Fruit fly (Drosophila melanogaster) whole organism, embryonic: ENCODE results near the gene CG3097.
A peak's percentile ranks its signal among the peaks of the same experiment; 100 is the strongest.

Experiments used
- CG11504 ChIP-seq: fragments of 200-800 bp; sonication (Bioruptor generic); optimal IDR thresholded peaks from 3 replicates; lab custom pipeline; 2019; ENCODE audit warnings: missing biosample characterization, mild to moderate bottlenecking, missing genetic modification characterization, moderate library complexity
- CG12391 ChIP-seq: fragments of 200-800 bp; sonication (Bioruptor generic); optimal IDR thresholded peaks from 3 replicates; lab custom pipeline; 2018; ENCODE audit warnings: missing biosample characterization, mild to moderate bottlenecking, missing genetic modification characterization, moderate library complexity
- CG12769 ChIP-seq: fragments of 200-800 bp; sonication (Bioruptor generic); optimal IDR thresholded peaks from 2 replicates; lab custom pipeline; 2019; ENCODE audit warnings: missing biosample characterization, mild to moderate bottlenecking, missing genetic modification characterization, moderate library complexity
- CG13287 ChIP-seq: fragments of 200-800 bp; sonication (Bioruptor generic); IDR thresholded peaks from 2 replicates; pipeline ENCODE4 v1.3.6; 2022; ENCODE audit warnings: missing biosample characterization, missing genetic modification characterization; ENCODE audit not compliant: partially characterized antibody
- CG14014 ChIP-seq: fragments of 200-800 bp; sonication (Bioruptor generic); IDR thresholded peaks from 2 replicates; pipeline ENCODE4 v1.3.6; 2022; ENCODE audit warnings: missing biosample characterization, missing genetic modification characterization
- CG16813 ChIP-seq: fragments of 200-800 bp; sonication (Bioruptor generic); IDR thresholded peaks from 3 replicates; pipeline ENCODE4 v1.3.6; 2022; ENCODE audit warnings: missing biosample characterization, missing genetic modification characterization; ENCODE audit not compliant: partially characterized antibody
- CG18011 ChIP-seq: fragments of 200-800 bp; sonication (Bioruptor generic); optimal IDR thresholded peaks from 2 replicates; lab custom pipeline; 2017; ENCODE audit warnings: missing biosample characterization, missing genetic modification characterization, mild to moderate bottlenecking, moderate library complexity, missing genotype
- CG18262 ChIP-seq: fragments of 200-800 bp; optimal IDR thresholded peaks from 3 replicates; lab custom pipeline; 2019; ENCODE audit warnings: missing biosample characterization, mild to moderate bottlenecking, missing genetic modification characterization, moderate library complexity
- CG18476 ChIP-seq: fragments of 200-800 bp; sonication (Bioruptor generic); optimal IDR thresholded peaks from 2 replicates; lab custom pipeline; 2016; ENCODE audit warnings: missing biosample characterization, mild to moderate bottlenecking, missing genetic modification characterization
- CG2202 ChIP-seq: fragments of 200-800 bp; sonication (Bioruptor generic); optimal IDR thresholded peaks from 2 replicates; lab custom pipeline; 2018; ENCODE audit warnings: missing biosample characterization, mild to moderate bottlenecking, missing genetic modification characterization
- CG3407 ChIP-seq: fragments of 200-800 bp; sonication (Bioruptor generic); optimal IDR thresholded peaks from 2 replicates; lab custom pipeline; 2018; ENCODE audit warnings: missing biosample characterization, mild to moderate bottlenecking, missing genetic modification characterization
- CG3847 ChIP-seq: fragments of 200-800 bp; sonication (Bioruptor generic); IDR thresholded peaks from 2 replicates; pipeline ENCODE4 v1.3.6; 2022; ENCODE audit warnings: missing biosample characterization, missing genetic modification characterization
- CG4730 ChIP-seq: fragments of 200-800 bp; sonication (Bioruptor generic); IDR thresholded peaks from 2 replicates; pipeline ENCODE4 v1.3.6; 2022; ENCODE audit warnings: missing biosample characterization, missing genetic modification characterization
- CG6854 ChIP-seq: fragments of 200-800 bp; sonication (Bioruptor generic); optimal IDR thresholded peaks from 3 replicates; lab custom pipeline; 2017; ENCODE audit warnings: missing biosample characterization, mild to moderate bottlenecking, missing genetic modification characterization
- CG7963 ChIP-seq: fragments of 200-800 bp; sonication (Bioruptor generic); IDR thresholded peaks from 3 replicates; pipeline ENCODE4 v1.3.6; 2022; ENCODE audit warnings: missing biosample characterization, missing genetic modification characterization; ENCODE audit not compliant: partially characterized antibody
- CG7987 ChIP-seq: fragments of 200-800 bp; sonication (Bioruptor generic); optimal IDR thresholded peaks from 2 replicates; lab custom pipeline; 2018; ENCODE audit warnings: missing biosample characterization, mild to moderate bottlenecking, missing genetic modification characterization, moderate library complexity
- CG8924 ChIP-seq: fragments of 200-800 bp; optimal IDR thresholded peaks from 3 replicates; lab custom pipeline; 2019; ENCODE audit warnings: missing biosample characterization, mild to moderate bottlenecking, missing genetic modification characterization, moderate library complexity
- E2f2 ChIP-seq: fragments of 200-800 bp; sonication (Bioruptor generic); IDR thresholded peaks from 2 replicates; pipeline ENCODE4 v1.3.6; 2022; ENCODE audit warnings: missing biosample characterization, missing genetic modification characterization
- Hand ChIP-seq: fragments of 200-800 bp; sonication (Bioruptor generic); optimal IDR thresholded peaks from 2 replicates; lab custom pipeline; 2017; ENCODE audit warnings: mild to moderate bottlenecking, missing biosample characterization, missing genetic modification reagents, missing genetic modification characterization
- Hr3 ChIP-seq: fragments of 200-800 bp; sonication (Bioruptor generic); optimal IDR thresholded peaks from 3 replicates; lab custom pipeline; 2016; ENCODE audit warnings: missing biosample characterization, missing genetic modification characterization
- Mrtf ChIP-seq: fragments of 200-800 bp; sonication (Bioruptor generic); IDR thresholded peaks from 3 replicates; pipeline ENCODE4 v1.3.6; 2022; ENCODE audit warnings: missing biosample characterization, missing genetic modification characterization
- Neu2 ChIP-seq: fragments of 200-800 bp; sonication (Bioruptor generic); optimal IDR thresholded peaks from 3 replicates; lab custom pipeline; 2016; ENCODE audit warnings: missing biosample characterization, missing genetic modification characterization, borderline replicate concordance
- Nf-YA ChIP-seq: fragments of 200-800 bp; sonication (Bioruptor generic); IDR thresholded peaks from 2 replicates; pipeline ENCODE4 v1.3.6; 2022; ENCODE audit warnings: missing biosample characterization, missing genetic modification characterization
- Taf1 ChIP-seq: fragments of 200-800 bp; sonication (Bioruptor generic); IDR thresholded peaks from 2 replicates; pipeline ENCODE4 v1.3.6; 2022; ENCODE audit warnings: missing biosample characterization, missing genetic modification characterization
- al ChIP-seq: fragments of 200-800 bp; sonication (Bioruptor generic); IDR thresholded peaks from 2 replicates; pipeline ENCODE4 v1.3.6; 2022; ENCODE audit warnings: missing biosample characterization, missing genetic modification characterization
- caup ChIP-seq: fragments of 200-800 bp; sonication (Bioruptor generic); optimal IDR thresholded peaks from 3 replicates; lab custom pipeline; 2017; ENCODE audit warnings: missing biosample characterization, mild to moderate bottlenecking, missing genetic modification characterization, moderate library complexity; ENCODE audit not compliant: severe bottlenecking
- corto ChIP-seq: fragments of 200-800 bp; sonication (Bioruptor generic); optimal IDR thresholded peaks from 2 replicates; lab custom pipeline; 2016; ENCODE audit warnings: missing biosample characterization, mild to moderate bottlenecking, missing genetic modification characterization, moderate library complexity
- crol ChIP-seq: fragments of 200-800 bp; sonication (Bioruptor generic); IDR thresholded peaks from 2 replicates; pipeline ENCODE4 v1.3.6; 2022; ENCODE audit warnings: missing biosample characterization, missing genetic modification characterization
- dimm ChIP-seq: fragments of 200-800 bp; sonication (Bioruptor generic); IDR thresholded peaks from 2 replicates; pipeline ENCODE4 v1.3.6; 2022; ENCODE audit warnings: missing biosample characterization, missing genetic modification characterization
- disco-r ChIP-seq: fragments of 200-800 bp; sonication (Bioruptor generic); optimal IDR thresholded peaks from 2 replicates; lab custom pipeline; 2016; ENCODE audit warnings: missing biosample characterization, missing genetic modification characterization
- dmrt99B ChIP-seq: fragments of 200-800 bp; sonication (Bioruptor generic); optimal IDR thresholded peaks from 2 replicates; lab custom pipeline; 2018; ENCODE audit warnings: missing biosample characterization, mild to moderate bottlenecking, missing genetic modification characterization, moderate library complexity
- eve ChIP-seq, 2 experiments: fragments of >200 bp; optimal IDR thresholded peaks; 2 replicates each; lab custom pipeline; 2017; ENCODE audit warnings: missing biosample characterization in 2 of 2, missing genetic modification characterization in 2 of 2
- ftz-f1 ChIP-seq: fragments of 200-800 bp; sonication (Bioruptor generic); optimal IDR thresholded peaks from 2 replicates; lab custom pipeline; 2016; ENCODE audit warnings: missing biosample characterization, missing genetic modification characterization
- gce ChIP-seq: fragments of 200-800 bp; sonication (Bioruptor generic); IDR thresholded peaks from 3 replicates; pipeline ENCODE4 v1.3.6; 2022; ENCODE audit warnings: missing biosample characterization, missing genetic modification characterization
- gt ChIP-seq: fragments of 200-800 bp; sonication (Bioruptor generic); IDR thresholded peaks from 2 replicates; pipeline ENCODE4 v1.3.6; 2022; ENCODE audit warnings: missing biosample characterization, missing genetic modification characterization
- h ChIP-seq: fragments of >200 bp; optimal IDR thresholded peaks from 2 replicates; lab custom pipeline; 2017
- ind ChIP-seq: fragments of 200-800 bp; sonication (Bioruptor generic); optimal IDR thresholded peaks from 3 replicates; lab custom pipeline; 2016; ENCODE audit warnings: missing biosample characterization, missing genetic modification characterization
- jumu ChIP-seq: fragments of 200-800 bp; sonication (Bioruptor generic); optimal IDR thresholded peaks from 3 replicates; lab custom pipeline; 2016; ENCODE audit warnings: missing biosample characterization, missing genetic modification characterization
- kay ChIP-seq: fragments of 200-800 bp; sonication (Bioruptor generic); optimal IDR thresholded peaks from 2 replicates; lab custom pipeline; 2016; ENCODE audit warnings: missing biosample characterization, missing genetic modification characterization
- klu ChIP-seq: fragments of 200-800 bp; sonication (Bioruptor generic); IDR thresholded peaks from 2 replicates; pipeline ENCODE4 v1.3.6; 2022; ENCODE audit warnings: missing biosample characterization, missing genetic modification characterization
- otp ChIP-seq: fragments of 200-800 bp; sonication (Bioruptor generic); IDR thresholded peaks from 3 replicates; pipeline ENCODE4, ENCODE4 v1.3.6; 2022; ENCODE audit warnings: missing biosample characterization, missing genetic modification characterization
- sd ChIP-seq: fragments of 200-800 bp; sonication (Bioruptor generic); optimal IDR thresholded peaks from 3 replicates; lab custom pipeline; 2018; ENCODE audit warnings: missing biosample characterization, mild to moderate bottlenecking, missing genetic modification characterization, moderate library complexity
- sens-2 ChIP-seq: fragments of 200-800 bp; sonication (Bioruptor generic); IDR thresholded peaks from 2 replicates; pipeline ENCODE4 v1.3.6; 2022; ENCODE audit warnings: missing biosample characterization, missing genetic modification characterization
- so ChIP-seq: fragments of 200-800 bp; sonication (Bioruptor generic); IDR thresholded peaks from 3 replicates; pipeline ENCODE4 v1.3.6; 2022; ENCODE audit warnings: missing biosample characterization, missing genetic modification characterization
- sr ChIP-seq: fragments of 200-800 bp; sonication (Bioruptor generic); IDR thresholded peaks from 3 replicates; pipeline ENCODE4 v1.3.6; 2022; ENCODE audit warnings: missing biosample characterization, missing genetic modification characterization
- ssp ChIP-seq: fragments of 200-800 bp; sonication (Bioruptor generic); IDR thresholded peaks from 2 replicates; pipeline ENCODE4 v1.3.6; 2022; ENCODE audit warnings: missing biosample characterization, missing genetic modification characterization
- sug ChIP-seq: fragments of 200-800 bp; optimal IDR thresholded peaks from 2 replicates; lab custom pipeline; 2019; ENCODE audit warnings: missing biosample characterization, mild to moderate bottlenecking, missing genetic modification characterization, moderate library complexity
- wor ChIP-seq: fragments of 200-800 bp; sonication (Bioruptor generic); IDR thresholded peaks from 2 replicates; pipeline ENCODE4 v1.3.6; 2022; ENCODE audit warnings: missing biosample characterization, missing genetic modification characterization
- zen ChIP-seq: fragments of 200-800 bp; sonication (Bioruptor generic); optimal IDR thresholded peaks from 3 replicates; lab custom pipeline; 2018; ENCODE audit warnings: missing biosample characterization, mild to moderate bottlenecking, missing genetic modification characterization, moderate library complexity

CG3097 gene

DNA sequence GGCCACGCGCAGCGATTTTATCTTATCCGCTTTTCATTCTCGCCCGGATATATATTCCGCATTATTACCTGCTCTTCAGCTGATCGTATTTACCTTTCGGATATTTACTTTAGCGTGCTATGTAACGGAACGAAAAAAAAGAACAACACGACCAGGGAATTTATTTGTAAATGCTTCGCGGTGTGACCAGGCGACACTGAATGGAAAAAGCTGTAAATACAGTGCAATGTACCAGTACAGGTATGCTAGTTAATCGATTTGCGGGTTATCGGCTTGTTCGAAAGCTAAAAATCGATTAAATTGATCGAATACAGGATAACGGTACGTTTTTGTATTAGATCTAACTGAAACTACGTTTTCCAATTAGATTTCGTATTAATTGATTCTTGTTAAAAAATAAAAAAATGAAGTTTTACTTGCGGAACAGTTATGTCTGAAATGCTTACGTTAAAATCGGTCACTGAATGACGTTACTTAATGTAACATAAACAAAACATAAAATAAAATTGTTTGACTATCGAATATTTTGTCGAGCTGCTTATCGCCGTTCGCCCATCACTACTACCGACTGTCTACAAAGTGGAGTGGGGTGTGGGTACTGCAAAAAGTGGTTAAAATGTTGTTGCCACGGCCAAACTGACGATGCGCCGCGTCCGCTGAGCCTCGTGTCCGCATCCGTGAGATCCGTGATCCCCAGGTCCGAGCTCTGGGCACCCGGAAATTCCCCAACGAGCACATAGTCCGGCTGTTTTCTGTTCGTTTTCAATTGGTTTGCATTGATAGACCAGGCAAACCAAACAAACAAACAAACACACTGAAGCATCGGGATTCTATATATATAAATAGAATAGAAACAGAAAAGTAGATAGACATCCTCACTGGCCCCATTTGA, 6.3 kb downstream of the CG3097 start, which contains the start of the genes MAPk-Ak2 and CG42699 (continued):
- TF ChIP-seq gt: no peak
- peak; percentile 95 for TF ChIP-seq CG7987 (GFP tag; lab: Kevin White, UChicago)
- no peak for TF ChIP-seq corto
- TF ChIP-seq sug (tag; lab: Kevin White, UChicago): peak; percentile 76
- TF ChIP-seq klu (GFP tag; lab: Robert Waterston, UW): no peak
- TF ChIP-seq CG3847: peak; percentile 59; the same call in 1 of the 2 replicates
- peak; percentile 61 for TF ChIP-seq CG11504 (tag; lab: Kevin White, UChicago)
- TF ChIP-seq CG12391 (tag; lab: Kevin White, UChicago): peak; percentile 43
- TF ChIP-seq ssp (GFP tag; lab: Robert Waterston, UW): no peak; the same call in 1 of the 2 replicates
- TF ChIP-seq al (GFP tag; lab: Robert Waterston, UW): no peak
- TF ChIP-seq dmrt99B (tag; lab: Kevin White, UChicago): peak; percentile 66
- TF ChIP-seq crol (GFP tag; lab: Robert Waterston, UW): no peak
- peak; percentile 90 for TF ChIP-seq CG3407
- TF ChIP-seq kay (GFP tag; lab: Kevin White, UChicago): peak; percentile 80
- peak; percentile 21 for TF ChIP-seq ind (GFP tag; lab: Kevin White, UChicago)
- peak; percentile 63 for TF ChIP-seq CG18262 (tag; lab: Kevin White, UChicago)
- TF ChIP-seq CG8924 (tag; lab: Kevin White, UChicago): peak; percentile 60
- TF ChIP-seq CG18476: peak; percentile 49
- TF ChIP-seq Nf-YA (GFP tag; lab: Robert Waterston, UW): peak; percentile 79
- no peak for TF ChIP-seq Neu2 (GFP tag; lab: Kevin White, UChicago)
- TF ChIP-seq E2f2: peak; percentile 50
- TF ChIP-seq CG12769 (tag; lab: Kevin White, UChicago): peak; percentile 59
- peak; percentile 7; the same call in 1 of the 2 replicates for TF ChIP-seq CG4730 (GFP tag; lab: Robert Waterston, UW)
- peak; percentile 70 for TF ChIP-seq CG16813 (GFP tag; lab: Robert Waterston, UW)
- peak; percentile 91 for TF ChIP-seq caup (GFP tag; lab: Kevin White, UChicago)
- TF ChIP-seq CG13287 (GFP tag; lab: Robert Waterston, UW): peak; percentile 60
- peak; percentile 86 for TF ChIP-seq so
- TF ChIP-seq eve (GFP tag; optimal IDR thresholded peaks at IDR 0.05; lab: Kevin White, UChicago): no peak
- TF ChIP-seq CG2202: peak; percentile 79
- TF ChIP-seq jumu (GFP tag; lab: Kevin White, UChicago): peak; percentile 75
- TF ChIP-seq otp (GFP tag; lab: Robert Waterston, UW): peak; percentile 76; the same call in 1 of the 3 replicates
- peak; percentile 85; the same call in 1 of the 2 replicates for TF ChIP-seq CG14014 (GFP tag; lab: Robert Waterston, UW)
- TF ChIP-seq sr (GFP tag; lab: Robert Waterston, UW): peak; percentile 74
- TF ChIP-seq sens-2 (GFP tag; lab: Robert Waterston, UW): 0 out of 2 replicates have a peak, but pooled peaks have one; percentile 37
- TF ChIP-seq Hand (GFP tag; lab: Kevin White, UChicago): peak; percentile 62
- peak; percentile 71 for TF ChIP-seq CG7963 (GFP tag; lab: Robert Waterston, UW)
- TF ChIP-seq CG6854 (GFP tag; lab: Kevin White, UChicago): peak; percentile 74
- no peak for TF ChIP-seq ftz-f1
- no peak for TF ChIP-seq dimm (GFP tag; lab: Robert Waterston, UW)
- peak; percentile 68 for TF ChIP-seq disco-r (GFP tag; lab: Kevin White, UChicago)
- peak; percentile 80 for TF ChIP-seq gce (GFP tag; lab: Robert Waterston, UW)
- peak; percentile 29 for TF ChIP-seq CG18011 (GFP tag; lab: Kevin White, UChicago)
- TF ChIP-seq h (lab: Kevin White, UChicago): no peak
- TF ChIP-seq Taf1: no peak
- peak; percentile 92 for TF ChIP-seq sd
- TF ChIP-seq Mrtf (GFP tag; lab: Robert Waterston, UW): no peak; the same call in 2 of the 3 replicates
- peak; percentile 28 for TF ChIP-seq Hr3 (GFP tag; lab: Kevin White, UChicago)
- TF ChIP-seq zen: peak; percentile 58
- TF ChIP-seq wor: no peak
